Worm (Caenorhabditis elegans) whole organism, late embryonic: ENCODE results near the gene Y22D7AL.10.

Source experiments
- F13H6.1 ChIP-seq: sonication (generic microtip); optimal IDR thresholded peaks from 2 replicates; lab custom pipeline; 2016; ENCODE audit warnings: missing genetic modification characterization, missing compliant biosample characterization
- ama-1 ChIP-seq: fragments of 150-350 bp; optimal IDR thresholded peaks from 2 replicates; lab custom pipeline; 2014
- elt-2 ChIP-seq: sonication (generic microtip); optimal IDR thresholded peaks from 2 replicates; lab custom pipeline; 2016; ENCODE audit warnings: missing genetic modification reagents, missing genetic modification characterization, missing compliant biosample characterization
- fkh-10 ChIP-seq: fragments of 150-350 bp; optimal IDR thresholded peaks from 2 replicates; lab custom pipeline; 2014; ENCODE audit warnings: missing biosample characterization, missing genetic modification reagents, missing genetic modification characterization
- nfya-1 ChIP-seq: sonication (generic microtip); optimal IDR thresholded peaks from 2 replicates; lab custom pipeline; 2017; ENCODE audit warnings: missing genetic modification characterization, mild to moderate bottlenecking, missing compliant biosample characterization, antibody characterized with exemption, moderate library complexity
- odd-2 ChIP-seq: sonication (generic microtip); optimal IDR thresholded peaks from 2 replicates; lab custom pipeline; 2017; ENCODE audit warnings: antibody characterized with exemption, mild to moderate bottlenecking, missing genetic modification characterization, missing compliant biosample characterization
- pat-9 ChIP-seq: fragments of 200-800 bp; sonication (Bioruptor generic); optimal IDR thresholded peaks from 2 replicates; lab custom pipeline; 2018; ENCODE audit warnings: mild to moderate bottlenecking, missing genetic modification characterization, moderate library complexity, missing compliant biosample characterization
- pha-4 ChIP-seq: fragments of 150-350 bp; optimal IDR thresholded peaks from 2 replicates; lab custom pipeline; 2018; ENCODE audit warnings: missing biosample characterization, missing genetic modification reagents, missing genetic modification characterization
- pqm-1 ChIP-seq: sonication (generic microtip); optimal IDR thresholded peaks from 2 replicates; lab custom pipeline; 2016; ENCODE audit warnings: missing genetic modification characterization, missing compliant biosample characterization
- rnt-1 ChIP-seq: sonication (generic microtip); optimal IDR thresholded peaks from 2 replicates; lab custom pipeline; 2016; ENCODE audit warnings: missing genetic modification characterization, missing compliant biosample characterization

DNA sequence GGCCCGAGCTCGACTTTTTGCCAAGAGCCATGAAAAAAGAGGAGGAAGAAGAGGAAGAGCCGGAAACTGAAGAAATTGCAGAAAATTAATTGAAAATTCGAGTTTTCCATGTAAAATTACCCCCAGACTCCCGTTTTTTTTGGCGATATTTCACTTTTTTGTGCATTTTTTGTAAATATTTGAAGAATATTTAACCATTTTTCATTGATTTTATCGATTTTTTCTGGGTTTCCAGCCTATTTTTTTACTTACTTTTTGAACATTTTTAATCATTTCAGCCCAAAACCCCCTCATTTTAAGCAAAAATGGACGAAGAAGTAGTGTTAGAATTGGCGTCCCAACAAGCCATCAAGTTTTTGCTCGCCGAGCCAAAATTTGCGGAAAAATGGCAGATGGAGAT is 42.3 kb downstream of the Y22D7AL.10 start, which contains the start of gene Y22D7AL.7:
- TF ChIP-seq pat-9 (tag; lab: Kevin White, UChicago) (no peak), ama-1 (no peak), pha-4 (no peak), pqm-1 (tag; lab: Kevin White, UChicago) (no peak), fkh-10 (GFP tag; lab: Kevin White, UChicago) (no peak), rnt-1 (tag; lab: Kevin White, UChicago) (no peak), odd-2 (tag; lab: Kevin White, UChicago) (no peak), F13H6.1 (tag; lab: Kevin White, UChicago) (no peak), nfya-1 (no peak), elt-2 (tag; lab: Kevin White, UChicago) (no peak)
